Worm (Caenorhabditis elegans): ENCODE data around the gene M01F1.8.

ce11 chrIII:3502215-3502838 lies at the start of gene M01F1.8:
- TF ChIP-seq flt-1 (GFP tag; IDR thresholded peaks at IDR 0.05) (no peak), ztf-23 (GFP tag; IDR thresholded peaks at IDR 0.05) (no peak), cog-1 (tag; optimal IDR thresholded peaks at IDR 0.05) (no peak), T22C8.4 (GFP tag; IDR thresholded peaks at IDR 0.05) (no peak), klf-2 (GFP tag; conservative IDR thresholded peaks at IDR 0.05) (no peak), ztf-29 (GFP tag; IDR thresholded peaks at IDR 0.05) (no peak), tab-1 (GFP tag; IDR thresholded peaks at IDR 0.05) (no peak)

Measured in whole organism, midembryonic.